Fruit fly (Drosophila melanogaster): ENCODE results near the gene Jhbp11.

The Jhbp11 gene

dm6 chr3R:27138700-27139099 lies 37.7 kb downstream of the Jhbp11 start:
- TF ChIP-seq ttk (optimal IDR thresholded peaks at IDR 0.05): no peak
- TF ChIP-seq psq (optimal IDR thresholded peaks at IDR 0.05): no peak
- TF ChIP-seq h (optimal IDR thresholded peaks at IDR 0.05): no peak
- TF ChIP-seq Sin3A (optimal IDR thresholded peaks at IDR 0.05): no peak
- TF ChIP-seq insv (optimal IDR thresholded peaks at IDR 0.05): no peak
- TF ChIP-seq Myc (optimal IDR thresholded peaks at IDR 0.05): no peak

- no peak for TF ChIP-seq insv (optimal IDR thresholded peaks at IDR 0.05)
- no peak for TF ChIP-seq h (optimal IDR thresholded peaks at IDR 0.05)
- no peak for TF ChIP-seq Sin3A (optimal IDR thresholded peaks at IDR 0.05)
- TF ChIP-seq Myc (optimal IDR thresholded peaks at IDR 0.05): no peak
- no peak for TF ChIP-seq psq (optimal IDR thresholded peaks at IDR 0.05)
- TF ChIP-seq ttk (optimal IDR thresholded peaks at IDR 0.05): no peak
Observed at dm6 chr3R:27139963-27140362, 38.9 kb downstream of the Jhbp11 start.

- TF ChIP-seq insv (optimal IDR thresholded peaks at IDR 0.05): no peak
- no peak for TF ChIP-seq h (optimal IDR thresholded peaks at IDR 0.05)
Observed at dm6 chr3R:27148812-27149769, 48.1 kb downstream of the Jhbp11 start.

dm6 chr3R:27149884-27150676 lies 49.0 kb downstream of the Jhbp11 start:
- TF ChIP-seq Sin3A (optimal IDR thresholded peaks at IDR 0.05): no peak
- no peak for TF ChIP-seq Myc (optimal IDR thresholded peaks at IDR 0.05)
- no peak for TF ChIP-seq h (optimal IDR thresholded peaks at IDR 0.05)
- TF ChIP-seq ttk (optimal IDR thresholded peaks at IDR 0.05): no peak
- TF ChIP-seq insv (optimal IDR thresholded peaks at IDR 0.05): no peak
- no peak for TF ChIP-seq psq (optimal IDR thresholded peaks at IDR 0.05)

- TF ChIP-seq h (optimal IDR thresholded peaks at IDR 0.05) (no peak), Sin3A (optimal IDR thresholded peaks at IDR 0.05) (no peak), ttk (optimal IDR thresholded peaks at IDR 0.05) (no peak), Myc (optimal IDR thresholded peaks at IDR 0.05) (no peak), psq (optimal IDR thresholded peaks at IDR 0.05) (no peak), insv (optimal IDR thresholded peaks at IDR 0.05) (no peak)
Observed at dm6 chr3R:27150685-27151515, 49.9 kb downstream of the Jhbp11 start, which contains the start of gene CG6051. Gene CG6051 (minus strand): TSS chr3R:27151069.

- TF ChIP-seq psq (optimal IDR thresholded peaks at IDR 0.05): no peak
- no peak for TF ChIP-seq ttk (optimal IDR thresholded peaks at IDR 0.05)
Observed at dm6 chr3R:27151516-27151823, 50.4 kb downstream of the Jhbp11 start, which contains the start of gene Men-b. Gene Men-b (plus strand): TSS chr3R:27151662.
